Fruit fly (Drosophila melanogaster) S2 (cell line): ENCODE measurements around the gene CG11470.

ENCODE experiments used
- CG8478 ChIP-seq: fragments of >200 bp; optimal IDR thresholded peaks from 2 replicates; lab custom pipeline; 2018
- CTCF ChIP-seq, 2 experiments: fragments of >200 bp; optimal IDR thresholded peaks; 2 replicates each; lab custom pipeline; 2018

The CG11470 gene

dm6 chr3R:29552830-29553583, 36.6 kb downstream of the CG11470 start:
- TF ChIP-seq CG8478 (lab: Kevin White, UChicago) (no peak), CTCF (optimal IDR thresholded peaks at IDR 0.05; lab: Kevin White, UChicago) (peak; percentile 72)

dm6 chr3R:29550735-29551134, 38.8 kb downstream of the CG11470 start:
- no peak for TF ChIP-seq CG8478 (lab: Kevin White, UChicago)
- no peak for TF ChIP-seq CTCF (optimal IDR thresholded peaks at IDR 0.05; lab: Kevin White, UChicago)

- TF ChIP-seq CG8478 (lab: Kevin White, UChicago) (no peak), CTCF (optimal IDR thresholded peaks at IDR 0.05; lab: Kevin White, UChicago) (no peak)
Measured at dm6 chr3R:29549945-29550344, 39.6 kb downstream of the CG11470 start.

- TF ChIP-seq CG8478 (lab: Kevin White, UChicago): no peak
- no peak for TF ChIP-seq CTCF (optimal IDR thresholded peaks at IDR 0.05; lab: Kevin White, UChicago)
Measured at dm6 chr3R:29549157-29549556, 40.4 kb downstream of the CG11470 start.

- TF ChIP-seq CTCF (optimal IDR thresholded peaks at IDR 0.05; lab: Kevin White, UChicago) (no peak), CG8478 (lab: Kevin White, UChicago) (no peak)
Measured at dm6 chr3R:29548751-29549150, 40.8 kb downstream of the CG11470 start.

dm6 chr3R:29547983-29548382, 41.6 kb downstream of the CG11470 start:
- no peak for TF ChIP-seq CTCF (optimal IDR thresholded peaks at IDR 0.05; lab: Kevin White, UChicago)
- TF ChIP-seq CG8478 (lab: Kevin White, UChicago): no peak

dm6 chr3R:29547182-29547979, 42.2 kb downstream of the CG11470 start:
- no peak for TF ChIP-seq CG8478 (lab: Kevin White, UChicago)
- TF ChIP-seq CTCF (optimal IDR thresholded peaks at IDR 0.05; lab: Kevin White, UChicago): no peak

- TF ChIP-seq CG8478 (lab: Kevin White, UChicago) (no peak), CTCF (optimal IDR thresholded peaks at IDR 0.05; lab: Kevin White, UChicago) (no peak)
Measured at dm6 chr3R:29546418-29546817, 43.1 kb downstream of the CG11470 start.

dm6 chr3R:29545163-29545562, 44.4 kb downstream of the CG11470 start:
- TF ChIP-seq CTCF (optimal IDR thresholded peaks at IDR 0.05; lab: Kevin White, UChicago) (no peak), CG8478 (lab: Kevin White, UChicago) (no peak)

dm6 chr3R:29540948-29541741, 48.4 kb downstream of the CG11470 start:
- TF ChIP-seq CTCF (optimal IDR thresholded peaks at IDR 0.05; lab: Kevin White, UChicago) (no peak), CG8478 (lab: Kevin White, UChicago) (no peak)
